Fruit fly (Drosophila melanogaster): ENCODE measurements around the gene Ddc.

DNA sequence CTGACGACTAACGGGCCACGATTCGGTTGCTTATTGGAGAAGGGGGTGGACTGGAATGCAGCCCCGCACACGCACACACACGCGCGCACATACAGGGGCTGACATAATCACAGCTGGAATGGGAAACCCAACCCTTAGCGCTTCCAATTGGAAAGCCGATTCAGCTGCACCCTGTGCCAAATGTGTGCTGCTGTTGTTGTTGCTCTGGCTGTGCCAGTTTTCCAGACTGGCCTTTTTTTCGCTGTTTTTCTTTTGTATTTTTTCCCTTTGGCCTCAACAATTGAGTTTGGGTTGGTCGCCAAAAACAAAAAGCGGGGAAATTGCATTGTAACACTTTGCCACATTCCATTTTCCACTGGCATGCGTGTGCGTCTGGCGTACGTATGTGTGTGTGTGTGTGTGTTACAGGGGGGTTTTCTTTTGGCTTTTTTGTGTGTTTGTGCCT lies 36.8 kb downstream of the Ddc start:
- TF ChIP-seq psq (optimal IDR thresholded peaks at IDR 0.05) = no peak
- no peak for TF ChIP-seq CG8478 (optimal IDR thresholded peaks at IDR 0.05)
- TF ChIP-seq pan (optimal IDR thresholded peaks at IDR 0.05) = no peak
- no peak for TF ChIP-seq usp (GFP tag; optimal IDR thresholded peaks at IDR 0.05)
- no peak for TF ChIP-seq Dll (optimal IDR thresholded peaks at IDR 0.05)

Data from whole organism.